Fruit fly (Drosophila melanogaster): ENCODE measurements around the gene Golgin84.
A peak's percentile ranks its signal among the peaks of the same experiment; 100 is the strongest.

The Golgin84 gene

dm6 chr3R:24357698-24358097, at the start of gene Golgin84:
Gene Golgin84, minus strand, starts transcription at chr3R:24357938.
- TF ChIP-seq Clk (GFP tag; optimal IDR thresholded peaks at IDR 0.05), result no peak
- no peak for TF ChIP-seq Crg-1 (GFP tag; optimal IDR thresholded peaks at IDR 0.05)
- no peak for TF ChIP-seq CG7101 (tag; optimal IDR thresholded peaks at IDR 0.05)
- no peak for TF ChIP-seq toe (GFP tag; optimal IDR thresholded peaks at IDR 0.05)
- no peak for TF ChIP-seq kay (GFP tag; ENCODE audit: borderline replicate concordance)
- no peak for TF ChIP-seq CG7045 (GFP tag; optimal IDR thresholded peaks at IDR 0.05)
- no peak for TF ChIP-seq cic (GFP tag; optimal IDR thresholded peaks at IDR 0.05)
- TF ChIP-seq CG33017 (tag; optimal IDR thresholded peaks at IDR 0.05), result no peak
- TF ChIP-seq Mnt (GFP tag; optimal IDR thresholded peaks at IDR 0.05), result no peak
- no peak for TF ChIP-seq CG14711 (tag; optimal IDR thresholded peaks at IDR 0.05)
- TF ChIP-seq pad (GFP tag; optimal IDR thresholded peaks at IDR 0.05), result no peak
- no peak for TF ChIP-seq Hr96 (GFP tag; optimal IDR thresholded peaks at IDR 0.05)
- TF ChIP-seq CG11617 (GFP tag; optimal IDR thresholded peaks at IDR 0.05), result no peak
- TF ChIP-seq CG5204 (GFP tag; optimal IDR thresholded peaks at IDR 0.05), result no peak

dm6 chr3R:24392207-24392939, 34.6 kb upstream of the Golgin84 start, which contains the start of gene CG13616:
Gene CG13616, plus strand, starts transcription at chr3R:24392889.
- peak; percentile 50 for TF ChIP-seq tj (GFP tag; optimal IDR thresholded peaks at IDR 0.05)
- no peak for TF ChIP-seq CG5204 (GFP tag; optimal IDR thresholded peaks at IDR 0.05)

- no peak for TF ChIP-seq cnc (optimal IDR thresholded peaks at IDR 0.05)
- no peak for TF ChIP-seq CG33017 (tag; optimal IDR thresholded peaks at IDR 0.05)
- TF ChIP-seq CG1620 (GFP tag; optimal IDR thresholded peaks at IDR 0.05), result no peak
Observed at dm6 chr3R:24390239-24390638, 32.5 kb upstream of the Golgin84 start, which contains the start of the genes CG5768 and CG13615. Gene CG5768, minus strand, starts transcription at chr3R:24390339. Gene CG13615, plus strand, starts transcription at chr3R:24390518.

- TF ChIP-seq CG11617 (GFP tag; optimal IDR thresholded peaks at IDR 0.05), result no peak
- no peak for TF ChIP-seq bab1 (GFP tag; optimal IDR thresholded peaks at IDR 0.05)
- no peak for TF ChIP-seq toe (GFP tag; optimal IDR thresholded peaks at IDR 0.05)
- no peak for TF ChIP-seq Clk (GFP tag; optimal IDR thresholded peaks at IDR 0.05)
- TF ChIP-seq pad (GFP tag; optimal IDR thresholded peaks at IDR 0.05), result no peak
- TF ChIP-seq CG33017 (tag; optimal IDR thresholded peaks at IDR 0.05), result no peak
- no peak for TF ChIP-seq CG12768 (GFP tag; optimal IDR thresholded peaks at IDR 0.05)
- TF ChIP-seq CG1620 (GFP tag; optimal IDR thresholded peaks at IDR 0.05), result no peak
- TF ChIP-seq cic (GFP tag; optimal IDR thresholded peaks at IDR 0.05), result no peak
- TF ChIP-seq CG7101 (tag; optimal IDR thresholded peaks at IDR 0.05), result no peak
- TF ChIP-seq kay (GFP tag; ENCODE audit: borderline replicate concordance), result no peak
Observed at dm6 chr3R:24386434-24386833, 28.7 kb upstream of the Golgin84 start.

- TF ChIP-seq CG14711 (tag; optimal IDR thresholded peaks at IDR 0.05), result no peak
- TF ChIP-seq pad (GFP tag; optimal IDR thresholded peaks at IDR 0.05), result no peak
- no peak for TF ChIP-seq cnc (optimal IDR thresholded peaks at IDR 0.05)
- TF ChIP-seq kay (GFP tag; ENCODE audit: borderline replicate concordance), result no peak
- no peak for TF ChIP-seq CG1620 (GFP tag; optimal IDR thresholded peaks at IDR 0.05)
- TF ChIP-seq Crg-1 (GFP tag; optimal IDR thresholded peaks at IDR 0.05), result no peak
- TF ChIP-seq toe (GFP tag; optimal IDR thresholded peaks at IDR 0.05), result no peak
- no peak for TF ChIP-seq CG5204 (GFP tag; optimal IDR thresholded peaks at IDR 0.05)
- no peak for TF ChIP-seq bab1 (GFP tag; optimal IDR thresholded peaks at IDR 0.05)
Observed at dm6 chr3R:24384952-24385351, 27.2 kb upstream of the Golgin84 start, which contains the start of gene CG17780. Gene CG17780, minus strand, starts transcription at chr3R:24385052.

dm6 chr3R:24376565-24376964, 18.8 kb upstream of the Golgin84 start, which contains the start of gene CG33342:
Gene CG33342, plus strand, starts transcription at chr3R:24376865.
- TF ChIP-seq CG14711 (tag; optimal IDR thresholded peaks at IDR 0.05) (no peak), CG7101 (tag; optimal IDR thresholded peaks at IDR 0.05) (no peak), CG33017 (tag; optimal IDR thresholded peaks at IDR 0.05) (no peak), Clk (GFP tag; optimal IDR thresholded peaks at IDR 0.05) (no peak), CG12768 (GFP tag; optimal IDR thresholded peaks at IDR 0.05) (no peak), tj (GFP tag; optimal IDR thresholded peaks at IDR 0.05) (no peak), cnc (optimal IDR thresholded peaks at IDR 0.05) (no peak), toe (GFP tag; optimal IDR thresholded peaks at IDR 0.05) (no peak), bab1 (GFP tag; optimal IDR thresholded peaks at IDR 0.05) (no peak), CG7045 (GFP tag; optimal IDR thresholded peaks at IDR 0.05) (no peak), pad (GFP tag; optimal IDR thresholded peaks at IDR 0.05) (no peak), CG11617 (GFP tag; optimal IDR thresholded peaks at IDR 0.05) (no peak), Mnt (GFP tag; optimal IDR thresholded peaks at IDR 0.05) (no peak), kay (GFP tag; ENCODE audit: borderline replicate concordance) (no peak), cic (GFP tag; optimal IDR thresholded peaks at IDR 0.05) (no peak)

dm6 chr3R:24375561-24375960, 17.8 kb upstream of the Golgin84 start, which contains the start of gene CG17781:
Gene CG17781, minus strand, starts transcription at chr3R:24375661.
- TF ChIP-seq CG33017 (tag; optimal IDR thresholded peaks at IDR 0.05) (no peak), Crg-1 (GFP tag; optimal IDR thresholded peaks at IDR 0.05) (no peak), pad (GFP tag; optimal IDR thresholded peaks at IDR 0.05) (no peak), Hr96 (GFP tag; optimal IDR thresholded peaks at IDR 0.05) (no peak), CG5204 (GFP tag; optimal IDR thresholded peaks at IDR 0.05) (no peak), kay (GFP tag; ENCODE audit: borderline replicate concordance) (no peak), CG14711 (tag; optimal IDR thresholded peaks at IDR 0.05) (no peak), cnc (optimal IDR thresholded peaks at IDR 0.05) (no peak), ovo (GFP tag; optimal IDR thresholded peaks at IDR 0.05) (no peak), CG7101 (tag; optimal IDR thresholded peaks at IDR 0.05) (no peak), CG11617 (GFP tag; optimal IDR thresholded peaks at IDR 0.05) (no peak)
